Worm (Caenorhabditis elegans): ENCODE results near the gene hrpf-2.

The hrpf-2 gene

ce11 chrIV:6333915-6334314, 42.4 kb downstream of the hrpf-2 start, which contains the start of gene blos-2:
blos-2 (plus strand) TSS chrIV:6334215.
- no peak for TF ChIP-seq elt-1 (tag; optimal IDR thresholded peaks at IDR 0.05; ENCODE audit: borderline replicate concordance, insufficient read depth)
- no peak for TF ChIP-seq M03D4.4 (tag; optimal IDR thresholded peaks at IDR 0.05)
- no peak for TF ChIP-seq elt-3 (tag; optimal IDR thresholded peaks at IDR 0.05)
- TF ChIP-seq ceh-39 (tag; optimal IDR thresholded peaks at IDR 0.05): no peak
- TF ChIP-seq ztf-11 (tag; optimal IDR thresholded peaks at IDR 0.05): no peak
- TF ChIP-seq flh-1 (GFP tag; optimal IDR thresholded peaks at IDR 0.05): no peak
- TF ChIP-seq nhr-28 (tag; optimal IDR thresholded peaks at IDR 0.05): no peak
- no peak for TF ChIP-seq nhr-12 (tag; optimal IDR thresholded peaks at IDR 0.05)
- no peak for TF ChIP-seq sem-2 (GFP tag; optimal IDR thresholded peaks at IDR 0.05)
- no peak for TF ChIP-seq ceh-83 (GFP tag; optimal IDR thresholded peaks at IDR 0.05)
- TF ChIP-seq nhr-76 (tag; optimal IDR thresholded peaks at IDR 0.05): no peak
- no peak for TF ChIP-seq lin-13 (tag; optimal IDR thresholded peaks at IDR 0.05)

DNA sequence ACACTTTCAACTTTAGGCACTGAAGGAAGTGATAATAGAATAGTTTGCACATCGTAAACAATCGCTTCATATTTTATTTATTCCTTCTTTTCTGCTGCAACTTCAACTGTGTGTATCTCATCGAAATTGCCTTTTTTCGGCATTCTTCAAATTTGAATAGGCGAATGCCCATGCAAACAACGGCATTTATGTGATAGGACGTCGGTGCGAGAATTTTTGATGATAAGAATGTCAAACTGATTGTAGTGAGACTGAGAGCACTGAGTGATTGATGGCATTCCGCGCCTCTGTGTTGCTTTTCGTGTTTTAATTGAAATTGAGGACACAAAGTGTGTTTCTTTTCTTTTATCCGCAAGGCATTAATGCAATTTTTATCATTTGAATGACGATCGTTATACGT, 45.5 kb downstream of the hrpf-2 start:
- TF ChIP-seq ceh-39 (tag; optimal IDR thresholded peaks at IDR 0.05) (no peak), unc-120 (tag; optimal IDR thresholded peaks at IDR 0.05; ENCODE audit: poor library complexity, severe bottlenecking) (peak; percentile 12), unc-62 (GFP tag; optimal IDR thresholded peaks at IDR 0.05) (peak; percentile 49)

- TF ChIP-seq nhr-76 (tag; optimal IDR thresholded peaks at IDR 0.05): no peak
- no peak for TF ChIP-seq lin-32 (GFP tag; optimal IDR thresholded peaks at IDR 0.05)
- TF ChIP-seq sptf-1 (tag; optimal IDR thresholded peaks at IDR 0.05): no peak
- no peak for TF ChIP-seq nhr-237 (tag; optimal IDR thresholded peaks at IDR 0.05)
- TF ChIP-seq hlh-1 (tag; optimal IDR thresholded peaks at IDR 0.05): no peak
- TF ChIP-seq tbx-8 (GFP tag; optimal IDR thresholded peaks at IDR 0.05): no peak
- TF ChIP-seq lin-13 (tag; optimal IDR thresholded peaks at IDR 0.05): no peak
- TF ChIP-seq zip-8 (tag; optimal IDR thresholded peaks at IDR 0.05): no peak
- no peak for TF ChIP-seq snpc-4 (tag; optimal IDR thresholded peaks at IDR 0.05)
- TF ChIP-seq unc-120 (tag; optimal IDR thresholded peaks at IDR 0.05; ENCODE audit: poor library complexity, severe bottlenecking): no peak
- no peak for TF ChIP-seq pha-4 (tag; optimal IDR thresholded peaks at IDR 0.05)
- TF ChIP-seq flh-1 (GFP tag; optimal IDR thresholded peaks at IDR 0.05): no peak
- TF ChIP-seq elt-1 (tag; optimal IDR thresholded peaks at IDR 0.05; ENCODE audit: borderline replicate concordance, insufficient read depth): no peak
- no peak for TF ChIP-seq ceh-43 (GFP tag; optimal IDR thresholded peaks at IDR 0.05)
- no peak for TF ChIP-seq nhr-12 (tag; optimal IDR thresholded peaks at IDR 0.05)
- TF ChIP-seq drap-1 (GFP tag; optimal IDR thresholded peaks at IDR 0.05): no peak
- no peak for TF ChIP-seq blmp-1 (tag; optimal IDR thresholded peaks at IDR 0.05)
These were observed 47.0 kb downstream of the hrpf-2 start, which contains the start of gene seu-1 for ce11 chrIV:6329339-6329738. seu-1 (plus strand) TSS chrIV:6329639.

- no peak for TF ChIP-seq mep-1 (tag; optimal IDR thresholded peaks at IDR 0.05)
- no peak for TF ChIP-seq unc-62 (GFP tag; optimal IDR thresholded peaks at IDR 0.05)
- no peak for TF ChIP-seq lsy-2 (tag; optimal IDR thresholded peaks at IDR 0.05)
- TF ChIP-seq ceh-83 (GFP tag; optimal IDR thresholded peaks at IDR 0.05): no peak
- TF ChIP-seq sem-2 (GFP tag; optimal IDR thresholded peaks at IDR 0.05): no peak
- TF ChIP-seq pha-4 (tag; optimal IDR thresholded peaks at IDR 0.05): no peak
- no peak for TF ChIP-seq flh-1 (GFP tag; optimal IDR thresholded peaks at IDR 0.05)
- TF ChIP-seq M03D4.4 (tag; optimal IDR thresholded peaks at IDR 0.05): no peak
- no peak for TF ChIP-seq ces-1 (GFP tag; optimal IDR thresholded peaks at IDR 0.05)
- no peak for TF ChIP-seq blmp-1 (tag; optimal IDR thresholded peaks at IDR 0.05)
- TF ChIP-seq elt-1 (tag; optimal IDR thresholded peaks at IDR 0.05; ENCODE audit: borderline replicate concordance, insufficient read depth): no peak
- TF ChIP-seq lin-13 (tag; optimal IDR thresholded peaks at IDR 0.05): no peak
- no peak for TF ChIP-seq mls-2 (tag; optimal IDR thresholded peaks at IDR 0.05)
These were observed 48.1 kb downstream of the hrpf-2 start for ce11 chrIV:6328198-6328597.

DNA sequence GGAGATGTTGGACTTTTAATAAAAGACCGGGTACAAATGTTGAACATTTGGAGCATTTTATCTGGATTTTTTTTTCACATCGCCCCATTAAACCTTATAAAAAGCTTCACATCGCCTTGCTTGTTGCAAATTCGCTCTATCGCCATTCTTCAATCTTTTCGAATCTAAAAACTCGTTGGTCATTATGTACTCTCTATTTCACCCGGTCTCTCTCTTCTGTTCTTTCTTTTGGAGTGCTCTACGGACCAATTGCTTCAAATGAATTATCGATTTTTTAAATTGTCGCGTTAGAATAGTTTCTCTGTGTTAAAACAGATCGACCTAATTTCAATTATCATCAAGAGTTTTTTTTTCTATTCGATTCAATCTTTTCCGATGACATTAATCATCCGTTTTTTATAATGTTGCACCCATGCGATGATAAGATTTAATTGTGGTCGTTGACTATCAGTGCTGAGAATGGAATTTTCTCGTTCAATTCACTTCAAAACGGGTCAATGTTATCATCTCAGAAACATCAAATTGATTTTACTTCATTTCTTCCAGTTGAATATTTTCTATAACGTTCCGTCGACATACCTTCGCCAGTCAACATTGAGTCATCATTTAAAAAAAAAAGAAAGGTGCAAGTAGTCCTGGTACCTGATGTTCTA, 48.8 kb downstream of the hrpf-2 start:
- TF ChIP-seq ztf-11 (tag; optimal IDR thresholded peaks at IDR 0.05): no peak
- TF ChIP-seq ceh-83 (GFP tag; optimal IDR thresholded peaks at IDR 0.05): no peak
- peak; percentile 15 for TF ChIP-seq elt-1 (tag; optimal IDR thresholded peaks at IDR 0.05; ENCODE audit: borderline replicate concordance, insufficient read depth)
- TF ChIP-seq ham-2 (GFP tag; optimal IDR thresholded peaks at IDR 0.05): no peak
- peak; percentile 55 for TF ChIP-seq ceh-39 (tag; optimal IDR thresholded peaks at IDR 0.05)
- TF ChIP-seq mab-5 (tag; optimal IDR thresholded peaks at IDR 0.05): no peak
- peak; percentile 73 for TF ChIP-seq ces-1 (GFP tag; optimal IDR thresholded peaks at IDR 0.05)
- peak; percentile 25 for TF ChIP-seq mep-1 (tag; optimal IDR thresholded peaks at IDR 0.05)
- TF ChIP-seq pha-4 (tag; optimal IDR thresholded peaks at IDR 0.05): no peak
- TF ChIP-seq bed-3 (GFP tag; optimal IDR thresholded peaks at IDR 0.05): no peak

All from whole organism, mixed stage, embryonic.